Worm (Caenorhabditis elegans) whole organism, L1 larva: ENCODE measurements around the gene C03B1.10.

Experiments used
- C04F5.9 ChIP-seq: sonication (generic microtip); optimal IDR thresholded peaks from 2 replicates; lab custom pipeline; 2016; ENCODE audit warnings: missing genetic modification characterization, missing compliant biosample characterization
- C16A3.4 ChIP-seq: fragments of 150-350 bp; optimal IDR thresholded peaks from 2 replicates; lab custom pipeline; 2014; ENCODE audit warnings: missing biosample characterization, missing genetic modification characterization
- Y116A8C.19 ChIP-seq: sonication (generic microtip); optimal IDR thresholded peaks from 2 replicates; lab custom pipeline; 2016; ENCODE audit warnings: missing compliant biosample characterization, missing genetic modification characterization, borderline replicate concordance
- aha-1 ChIP-seq: fragments of 150-350 bp; optimal IDR thresholded peaks from 2 replicates; lab custom pipeline; 2014; ENCODE audit warnings: missing biosample characterization, missing genetic modification characterization
- ceh-88 ChIP-seq: fragments of 200-800 bp; sonication (Bioruptor generic); IDR thresholded peaks from 2 replicates; pipeline ENCODE4 v1.3.6; 2022; ENCODE audit warnings: missing genetic modification characterization, missing compliant biosample characterization
- ceh-90 ChIP-seq: sonication (generic microtip); optimal IDR thresholded peaks from 2 replicates; lab custom pipeline; 2016; ENCODE audit warnings: missing genetic modification characterization, missing compliant biosample characterization
- ces-1 ChIP-seq: fragments of 150-350 bp; optimal IDR thresholded peaks from 2 replicates; lab custom pipeline; 2014; ENCODE audit warnings: missing biosample characterization, missing genetic modification reagents, missing genetic modification characterization
- dpl-1 ChIP-seq, 3 experiments: fragments of 150-350 bp in 2 of 3; sonication (generic microtip) in 1 of 3; optimal IDR thresholded peaks; 2 replicates each; lab custom pipeline; 2014 to 2017; ENCODE audit warnings: missing biosample characterization in 3 of 3, missing genetic modification characterization in 3 of 3, missing genetic modification reagents in 3 of 3
- efl-1 ChIP-seq, 4 experiments: fragments of 150-350 bp; optimal IDR thresholded peaks in 3 of 4; peaks in 1 of 4; 1 replicate in 1 of 4; 2 replicates in 3 of 4; lab custom pipeline; 2014; ENCODE audit warnings: missing biosample characterization in 2 of 4, missing genetic modification characterization in 2 of 4, missing genetic modification reagents in 2 of 4
- elt-2 ChIP-seq: sonication (generic microtip); optimal IDR thresholded peaks from 2 replicates; lab custom pipeline; 2016; ENCODE audit warnings: missing genetic modification characterization, mild to moderate bottlenecking, inconsistent platforms, missing compliant biosample characterization, missing genetic modification reagents
- elt-3 ChIP-seq, 6 experiments: fragments of 150-350 bp in 1 of 6; sonication (generic microtip); optimal IDR thresholded peaks; 2 replicates each; lab custom pipeline; 2017 to 2018; ENCODE audit warnings: missing biosample characterization in 6 of 6, missing genetic modification characterization in 6 of 6, inconsistent platforms in 1 of 6
- ets-5 ChIP-seq: fragments of 200-800 bp; sonication (Bioruptor generic); IDR thresholded peaks from 2 replicates; pipeline ENCODE4 v1.3.6; 2022; ENCODE audit warnings: missing genetic modification characterization, missing compliant biosample characterization
- fkh-4 ChIP-seq: sonication (generic microtip); optimal IDR thresholded peaks from 2 replicates; lab custom pipeline; 2016; ENCODE audit warnings: missing compliant biosample characterization, missing genetic modification characterization, borderline replicate concordance
- hpl-2 ChIP-seq: fragments of 150-350 bp; optimal IDR thresholded peaks from 2 replicates; lab custom pipeline; 2014; ENCODE audit warnings: missing biosample characterization, missing genetic modification reagents, missing genetic modification characterization
- jun-1 ChIP-seq: fragments of 150-350 bp; optimal IDR thresholded peaks from 2 replicates; lab custom pipeline; 2014; ENCODE audit warnings: missing biosample characterization, missing genetic modification reagents, missing genetic modification characterization
- lin-13 ChIP-seq: fragments of 150-350 bp; optimal IDR thresholded peaks from 2 replicates; lab custom pipeline; 2014; ENCODE audit warnings: missing biosample characterization, missing genetic modification reagents, missing genetic modification characterization
- lin-14 ChIP-seq: fragments of 200-800 bp; sonication (Bioruptor generic); optimal IDR thresholded peaks from 2 replicates; lab custom pipeline; 2018; ENCODE audit warnings: mild to moderate bottlenecking, missing genetic modification characterization, moderate library complexity, missing compliant biosample characterization
- lin-15B ChIP-seq: fragments of 150-350 bp; sonication (generic microtip); optimal IDR thresholded peaks from 3 replicates; lab custom pipeline; 2014; ENCODE audit warnings: missing biosample characterization, missing genetic modification characterization
- lin-35 ChIP-seq, 2 experiments: fragments of 150-350 bp; optimal IDR thresholded peaks; 2 replicates each; lab custom pipeline; 2014; ENCODE audit warnings: missing biosample characterization in 2 of 2, missing genetic modification characterization in 2 of 2, missing genetic modification reagents in 2 of 2
- lir-3 ChIP-seq: sonication (generic microtip); optimal IDR thresholded peaks from 2 replicates; lab custom pipeline; 2016; ENCODE audit warnings: mild to moderate bottlenecking, missing genetic modification characterization, moderate library complexity, missing compliant biosample characterization; ENCODE audit not compliant: poor library complexity
- lsy-2 ChIP-seq, 2 experiments: fragments of 150-350 bp; optimal IDR thresholded peaks; 2 replicates each; lab custom pipeline; 2014; ENCODE audit warnings: missing biosample characterization in 2 of 2, missing genetic modification characterization in 2 of 2
- mdl-1 ChIP-seq, 2 experiments: fragments of 150-350 bp; optimal IDR thresholded peaks; 2 replicates each; lab custom pipeline; 2014 to 2017; ENCODE audit warnings: missing biosample characterization in 2 of 2, missing genetic modification characterization in 2 of 2, inconsistent platforms in 1 of 2
- nhr-11 ChIP-seq: fragments of 150-350 bp; optimal IDR thresholded peaks from 2 replicates; lab custom pipeline; 2014; ENCODE audit warnings: missing biosample characterization, missing genetic modification characterization
- nhr-20 ChIP-seq: sonication (generic microtip); optimal IDR thresholded peaks from 2 replicates; lab custom pipeline; 2016; ENCODE audit warnings: mild to moderate bottlenecking, missing genetic modification characterization, missing compliant biosample characterization
- nhr-28 ChIP-seq: fragments of 150-350 bp; optimal IDR thresholded peaks from 2 replicates; lab custom pipeline; 2014; ENCODE audit warnings: missing biosample characterization, missing genetic modification characterization
- nhr-71 ChIP-seq: sonication (generic microtip); optimal IDR thresholded peaks from 2 replicates; lab custom pipeline; 2016; ENCODE audit warnings: mild to moderate bottlenecking, missing genetic modification characterization, moderate library complexity, missing compliant biosample characterization
- nhr-85 ChIP-seq: sonication (generic microtip); peaks from one replicate; lab custom pipeline; 2016; ENCODE audit warnings: missing genetic modification characterization, inconsistent platforms, missing compliant biosample characterization
- nhr-90 ChIP-seq: sonication (generic microtip); optimal IDR thresholded peaks from 2 replicates; lab custom pipeline; 2016; ENCODE audit warnings: mild to moderate bottlenecking, missing genetic modification characterization, missing compliant biosample characterization; ENCODE audit not compliant: poor library complexity
- pax-3 ChIP-seq: fragments of 200-800 bp; sonication (Bioruptor generic); optimal IDR thresholded peaks from 2 replicates; lab custom pipeline; 2018; ENCODE audit warnings: mild to moderate bottlenecking, missing genetic modification characterization, moderate library complexity, missing compliant biosample characterization
- pqm-1 ChIP-seq: sonication (generic microtip); optimal IDR thresholded peaks from 3 replicates; lab custom pipeline; 2017; ENCODE audit warnings: missing biosample characterization, missing genetic modification characterization
- snpc-4 ChIP-seq: fragments of 150-350 bp; optimal IDR thresholded peaks from 2 replicates; lab custom pipeline; 2014; ENCODE audit warnings: missing biosample characterization, missing genetic modification characterization
- sox-4 ChIP-seq: sonication (generic microtip); optimal IDR thresholded peaks from 2 replicates; lab custom pipeline; 2016; ENCODE audit warnings: missing genetic modification characterization, missing compliant biosample characterization
- swsn-7 ChIP-seq: sonication (generic microtip); optimal IDR thresholded peaks from 2 replicates; lab custom pipeline; 2016; ENCODE audit warnings: missing genetic modification characterization, missing compliant biosample characterization
- tbx-2 ChIP-seq: sonication (generic microtip); optimal IDR thresholded peaks from 2 replicates; lab custom pipeline; 2016; ENCODE audit warnings: missing genetic modification characterization, missing compliant biosample characterization
- tlp-1 ChIP-seq: fragments of 150-350 bp; optimal IDR thresholded peaks from 2 replicates; lab custom pipeline; 2014; ENCODE audit warnings: missing biosample characterization, missing genetic modification characterization
- unc-30 ChIP-seq: sonication (generic microtip); optimal IDR thresholded peaks from 2 replicates; lab custom pipeline; 2017; ENCODE audit warnings: missing biosample characterization, missing genetic modification characterization
- unc-86 ChIP-seq: sonication (generic microtip); optimal IDR thresholded peaks from 2 replicates; lab custom pipeline; 2016; ENCODE audit warnings: missing genetic modification characterization, missing compliant biosample characterization
- vab-15 ChIP-seq: sonication (generic microtip); optimal IDR thresholded peaks from 2 replicates; lab custom pipeline; 2017; ENCODE audit warnings: missing genotype, mild to moderate bottlenecking, missing genetic modification characterization, missing compliant biosample characterization
- xbp-1 ChIP-seq: sonication (generic microtip); optimal IDR thresholded peaks from 2 replicates; lab custom pipeline; 2016; ENCODE audit warnings: missing genetic modification characterization, missing compliant biosample characterization
- zag-1 ChIP-seq: fragments of 150-350 bp; optimal IDR thresholded peaks from 2 replicates; lab custom pipeline; 2014; ENCODE audit warnings: missing biosample characterization, missing genetic modification characterization

Gene C03B1.10

ce11 chrX:6338446-6338845, 19.2 kb downstream of the C03B1.10 start:
- TF ChIP-seq tbx-2: no peak
- TF ChIP-seq mdl-1 (tag; optimal IDR thresholded peaks at IDR 0.05; lab: Kevin White, UChicago): no peak
- TF ChIP-seq lsy-2 (tag; optimal IDR thresholded peaks at IDR 0.05; lab: Kevin White, UChicago): no peak
- no peak for TF ChIP-seq nhr-85 (tag; lab: Kevin White, UChicago)
- TF ChIP-seq lin-14 (GFP tag; lab: Kevin White, UChicago): no peak
- TF ChIP-seq hpl-2 (GFP tag; lab: Kevin White, UChicago): no peak
- no peak for TF ChIP-seq nhr-28 (tag; lab: Kevin White, UChicago)
- TF ChIP-seq jun-1 (tag; lab: Kevin White, UChicago): no peak
- TF ChIP-seq nhr-90 (tag; lab: Kevin White, UChicago): peak; percentile 38
- no peak for TF ChIP-seq ets-5 (GFP tag; lab: Robert Waterston, UW)
- no peak for TF ChIP-seq aha-1
- TF ChIP-seq elt-2: peak; percentile 95
- no peak for TF ChIP-seq vab-15 (tag; lab: Kevin White, UChicago)
- no peak for TF ChIP-seq swsn-7 (tag; lab: Kevin White, UChicago)
- TF ChIP-seq lir-3 (tag; lab: Kevin White, UChicago): no peak
- TF ChIP-seq sox-4 (tag; lab: Kevin White, UChicago): no peak
- no peak for TF ChIP-seq ceh-88 (GFP tag; lab: Robert Waterston, UW)
- no peak for TF ChIP-seq lin-15B (tag; lab: Kevin White, UChicago)
- TF ChIP-seq efl-1 (optimal IDR thresholded peaks at IDR 0.05; lab: Kevin White, UChicago): no peak
- peak in 1 of 2 experiments; percentile 38 for TF ChIP-seq efl-1 (GFP tag; optimal IDR thresholded peaks at IDR 0.05 in 1 of 2; lab: Kevin White, UChicago)
- TF ChIP-seq dpl-1 (GFP tag; optimal IDR thresholded peaks at IDR 0.05; lab: Kevin White, UChicago): no peak
- peak; percentile 20 for TF ChIP-seq pqm-1
- TF ChIP-seq xbp-1: no peak
- no peak for TF ChIP-seq ceh-90 (tag; lab: Kevin White, UChicago)
- TF ChIP-seq C16A3.4: no peak
- TF ChIP-seq nhr-20 (tag; lab: Kevin White, UChicago): peak; percentile 41
- no peak for TF ChIP-seq snpc-4
- peak; percentile 15 for TF ChIP-seq tlp-1 (tag; lab: Kevin White, UChicago)
- TF ChIP-seq nhr-71: peak; percentile 15
- TF ChIP-seq Y116A8C.19: no peak
- no peak for TF ChIP-seq pax-3 (tag; lab: Kevin White, UChicago)
- no peak for TF ChIP-seq unc-30 (tag; lab: Kevin White, UChicago)
- no peak for TF ChIP-seq unc-86
- no peak for TF ChIP-seq fkh-4
- TF ChIP-seq nhr-11 (tag; lab: Kevin White, UChicago): no peak
- no peak for TF ChIP-seq C04F5.9 (tag; lab: Kevin White, UChicago)
- TF ChIP-seq zag-1: no peak
- peak in 1 of 2 experiments; percentile 45 for TF ChIP-seq lin-35 (GFP tag; optimal IDR thresholded peaks at IDR 0.05; lab: Kevin White, UChicago)
- TF ChIP-seq ces-1 (GFP tag; lab: Kevin White, UChicago): no peak

ce11 chrX:6337951-6338350, 19.7 kb downstream of the C03B1.10 start, which contains the start of gene C03B1.13:
Gene C03B1.13, minus strand, starts transcription at chrX:6338051.
- TF ChIP-seq elt-3 (tag; optimal IDR thresholded peaks at IDR 0.05; lab: Kevin White, UChicago): no peak
- no peak for TF ChIP-seq xbp-1
- no peak for TF ChIP-seq Y116A8C.19
- TF ChIP-seq elt-2: no peak
- no peak for TF ChIP-seq lin-13 (GFP tag; lab: Kevin White, UChicago)

ce11 chrX:6337338-6337737, 20.3 kb downstream of the C03B1.10 start:
- TF ChIP-seq tbx-2: no peak
